Fruit fly (Drosophila melanogaster): ENCODE measurements around the gene Madm.

Madm gene

DNA sequence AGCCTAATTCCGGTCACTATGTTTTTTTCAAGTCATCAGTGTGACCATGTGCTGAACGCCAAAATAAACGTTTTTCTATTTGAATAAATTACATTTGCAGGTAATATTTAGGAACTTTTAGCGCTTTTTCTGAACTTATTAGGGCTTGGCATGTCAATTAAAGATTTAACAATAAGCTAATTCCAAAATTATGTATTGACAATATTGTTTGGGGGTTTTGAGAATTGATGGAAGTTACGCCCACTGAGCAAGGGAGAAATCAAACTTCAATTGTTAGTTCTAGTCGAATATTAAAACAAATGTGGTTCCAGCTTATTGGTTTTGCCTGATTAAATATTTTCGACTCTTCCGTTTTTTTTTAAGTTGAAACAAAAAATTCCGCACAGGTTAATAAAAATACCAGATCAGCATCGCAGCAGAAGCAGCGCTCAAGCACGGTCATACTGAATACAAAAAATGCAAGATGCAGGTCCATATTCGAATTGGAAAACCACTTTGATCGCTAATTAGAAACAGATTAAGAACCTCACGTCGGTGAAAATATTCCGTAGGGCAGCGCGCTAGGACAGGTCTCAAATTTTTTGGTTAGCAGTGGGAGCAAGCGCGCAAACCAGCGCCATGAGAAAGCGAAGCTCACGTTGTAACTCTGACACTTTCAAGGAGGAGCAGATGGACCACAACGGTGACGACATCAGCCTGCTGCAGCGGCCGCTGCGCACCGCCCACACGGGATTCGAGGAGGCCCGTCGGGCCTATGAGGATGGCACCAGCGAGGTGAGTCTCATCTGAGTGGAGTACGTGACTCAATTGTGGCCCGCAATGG lies 52.2 kb downstream of the Madm start, which contains the start of the genes PSMG1 and CG10979 (continued):
- TF ChIP-seq H15 (GFP tag; IDR thresholded peaks at IDR 0.05) (0 out of 3 replicates have a peak, but pooled peaks have one; percentile 29), sqz (GFP tag; optimal IDR thresholded peaks at IDR 0.05) (peak; percentile 89), E2f2 (GFP tag; IDR thresholded peaks at IDR 0.05) (peak; percentile 38; the same call in 1 of the 2 replicates), CG11093 (GFP tag; IDR thresholded peaks at IDR 0.05) (0 out of 3 replicates have a peak, but pooled peaks have one; percentile 11), al (GFP tag; IDR thresholded peaks at IDR 0.05) (no peak), CG12769 (tag; optimal IDR thresholded peaks at IDR 0.05) (no peak), chinmo (GFP tag; IDR thresholded peaks at IDR 0.05; ENCODE audit: partially characterized antibody) (0 out of 4 replicates have a peak, but pooled peaks have one; percentile 50), CG9797 (GFP tag; optimal IDR thresholded peaks at IDR 0.05) (peak; percentile 81), Usf (GFP tag; optimal IDR thresholded peaks at IDR 0.05) (no peak), Dad (GFP tag; optimal IDR thresholded peaks at IDR 0.05) (no peak), vvl (GFP tag; IDR thresholded peaks at IDR 0.05) (0 out of 2 replicates have a peak, but pooled peaks have one; percentile 46), CG15269 (tag; optimal IDR thresholded peaks at IDR 0.05) (no peak)

Measured in whole organism, embryonic.